Worm (Caenorhabditis elegans): ENCODE results near the gene lpr-3.

ce11 chrX:11098086-11098485 is 40.9 kb downstream of the lpr-3 start, which contains the start of gene W02H3.3:
- TF ChIP-seq med-1 (GFP tag; optimal IDR thresholded peaks at IDR 0.05; ENCODE audit: insufficient read depth) (no peak), cog-1 (tag; optimal IDR thresholded peaks at IDR 0.05) (no peak), tab-1 (GFP tag; IDR thresholded peaks at IDR 0.05) (no peak), T22C8.4 (GFP tag; IDR thresholded peaks at IDR 0.05) (no peak), ztf-29 (GFP tag; IDR thresholded peaks at IDR 0.05) (no peak), ref-1 (GFP tag; conservative IDR thresholded peaks at IDR 0.05) (no peak), flt-1 (GFP tag; IDR thresholded peaks at IDR 0.05) (no peak), klf-2 (GFP tag; conservative IDR thresholded peaks at IDR 0.05) (no peak)
